Worm (Caenorhabditis elegans): ENCODE measurements around the gene F55C9.11.

DNA sequence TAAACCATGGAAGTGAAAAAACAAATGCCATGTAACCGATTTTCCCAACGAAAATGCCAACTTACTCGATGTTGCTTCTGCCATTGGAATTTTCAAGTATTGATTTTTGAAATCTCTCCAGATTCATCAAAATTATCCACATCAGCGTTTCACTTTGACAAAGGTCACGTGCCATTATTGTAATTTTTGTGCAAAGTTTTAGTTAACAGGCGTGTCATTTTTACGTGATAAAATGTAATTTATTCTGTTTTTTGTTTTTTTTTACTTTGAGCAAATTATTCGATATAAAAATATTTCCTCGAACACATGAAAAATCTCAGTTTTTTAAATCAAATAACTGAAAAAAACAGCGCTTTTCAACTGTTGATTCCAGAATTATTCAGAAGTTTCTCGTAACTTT is 47.1 kb downstream of the F55C9.11 start, which contains the start of gene F21D9.2:
- TF ChIP-seq him-1 (tag; optimal IDR thresholded peaks at IDR 0.05) (no peak), dao-5 (tag; optimal IDR thresholded peaks at IDR 0.05) (no peak), W03F9.2 (tag; optimal IDR thresholded peaks at IDR 0.05) (no peak)
